Worm (Caenorhabditis elegans) whole organism, L3 larva: ENCODE results near the gene aman-1.

Experiments
- R02D3.7 ChIP-seq: fragments of 150-350 bp; optimal IDR thresholded peaks from 2 replicates; lab custom pipeline; 2014; ENCODE audit warnings: missing biosample characterization, missing genetic modification characterization
- ZK546.5 ChIP-seq: sonication (generic microtip); optimal IDR thresholded peaks from 2 replicates; lab custom pipeline; 2017; ENCODE audit warnings: missing biosample characterization, missing genetic modification characterization
- ceh-28 ChIP-seq: fragments of 150-350 bp; optimal IDR thresholded peaks from 2 replicates; lab custom pipeline; 2014; ENCODE audit warnings: missing biosample characterization, missing genetic modification reagents, missing genetic modification characterization
- ceh-82 ChIP-seq: fragments of 150-350 bp; optimal IDR thresholded peaks from 2 replicates; lab custom pipeline; 2014; ENCODE audit warnings: missing biosample characterization, missing genetic modification characterization
- egl-27 ChIP-seq: sonication (generic microtip); optimal IDR thresholded peaks from 4 replicates; lab custom pipeline; 2017; ENCODE audit warnings: missing biosample characterization, missing genetic modification reagents, missing genetic modification characterization
- egl-5 ChIP-seq: fragments of 150-350 bp; optimal IDR thresholded peaks from 2 replicates; lab custom pipeline; 2017; ENCODE audit warnings: missing biosample characterization, missing genetic modification reagents, missing genetic modification characterization, inconsistent platforms
- elt-3 ChIP-seq, 3 experiments: fragments of 150-350 bp in 1 of 3; sonication (generic microtip) in 2 of 3; optimal IDR thresholded peaks; 2 replicates in 2 of 3; 4 replicates in 1 of 3; lab custom pipeline; 2014 to 2017; ENCODE audit warnings: missing biosample characterization in 3 of 3, missing genetic modification characterization in 3 of 3
- eor-1 ChIP-seq, 2 experiments: fragments of 150-350 bp; optimal IDR thresholded peaks; 2 replicates each; lab custom pipeline; 2014 to 2018; ENCODE audit warnings: missing biosample characterization in 2 of 2, missing genetic modification characterization in 2 of 2
- fkh-10 ChIP-seq: sonication (generic microtip); optimal IDR thresholded peaks from 2 replicates; lab custom pipeline; 2017; ENCODE audit warnings: missing biosample characterization, missing genetic modification reagents, missing genetic modification characterization
- lin-15B ChIP-seq: fragments of 150-350 bp; optimal IDR thresholded peaks from 2 replicates; lab custom pipeline; 2014; ENCODE audit warnings: missing biosample characterization, missing genetic modification characterization
- lin-39 ChIP-seq: fragments of 150-350 bp; optimal IDR thresholded peaks from 2 replicates; lab custom pipeline; 2018; ENCODE audit warnings: missing biosample characterization, missing genetic modification reagents, missing genetic modification characterization
- lsy-12 ChIP-seq: sonication (generic microtip); optimal IDR thresholded peaks from 2 replicates; lab custom pipeline; 2016; ENCODE audit warnings: mild to moderate bottlenecking, missing genetic modification characterization, missing compliant biosample characterization
- mdl-1 ChIP-seq: fragments of 150-350 bp; optimal IDR thresholded peaks from 2 replicates; lab custom pipeline; 2014; ENCODE audit warnings: missing biosample characterization, missing genetic modification characterization
- mml-1 ChIP-seq: fragments of 150-350 bp; sonication (generic microtip); optimal IDR thresholded peaks from 3 replicates; lab custom pipeline; 2014; ENCODE audit warnings: missing biosample characterization, missing genetic modification characterization
- nfya-1 ChIP-seq: sonication (generic microtip); optimal IDR thresholded peaks from 2 replicates; lab custom pipeline; 2017; ENCODE audit warnings: missing genetic modification characterization, mild to moderate bottlenecking, missing compliant biosample characterization, antibody characterized with exemption, moderate library complexity; ENCODE audit not compliant: insufficient read depth
- nhr-12 ChIP-seq: fragments of 150-350 bp; optimal IDR thresholded peaks from 2 replicates; lab custom pipeline; 2014; ENCODE audit warnings: missing biosample characterization, missing genetic modification characterization
- nhr-23 ChIP-seq: fragments of 150-350 bp; optimal IDR thresholded peaks from 2 replicates; lab custom pipeline; 2014; ENCODE audit warnings: missing biosample characterization, missing genetic modification reagents, missing genetic modification characterization
- nhr-237 ChIP-seq: fragments of 150-350 bp; optimal IDR thresholded peaks from 2 replicates; lab custom pipeline; 2014; ENCODE audit warnings: missing biosample characterization, missing genetic modification characterization
- nhr-43 ChIP-seq: sonication (generic microtip); optimal IDR thresholded peaks from 2 replicates; lab custom pipeline; 2016; ENCODE audit warnings: mild to moderate bottlenecking, missing genetic modification characterization, missing compliant biosample characterization; ENCODE audit not compliant: poor library complexity, severe bottlenecking
- nhr-76 ChIP-seq: fragments of 150-350 bp; sonication (generic microtip); optimal IDR thresholded peaks from 5 replicates; lab custom pipeline; 2014; ENCODE audit warnings: missing biosample characterization, missing genetic modification characterization
- nhr-77 ChIP-seq: fragments of 150-350 bp; optimal IDR thresholded peaks from 2 replicates; lab custom pipeline; 2014; ENCODE audit warnings: missing biosample characterization, missing genetic modification characterization
- pha-4 ChIP-seq: fragments of 150-350 bp; optimal IDR thresholded peaks from 2 replicates; lab custom pipeline; 2014; ENCODE audit warnings: missing biosample characterization, missing genetic modification reagents, missing genetic modification characterization
- skn-1 ChIP-seq: fragments of 150-350 bp; optimal IDR thresholded peaks from 2 replicates; lab custom pipeline; 2014; ENCODE audit warnings: missing biosample characterization, missing genetic modification characterization
- unc-62 ChIP-seq: fragments of 150-350 bp; sonication (generic microtip); optimal IDR thresholded peaks from 4 replicates; lab custom pipeline; 2014; ENCODE audit warnings: missing biosample characterization, missing genetic modification reagents, missing genetic modification characterization
- ztf-11 ChIP-seq: fragments of 150-350 bp; optimal IDR thresholded peaks from 2 replicates; lab custom pipeline; 2014; ENCODE audit warnings: missing biosample characterization, missing genetic modification characterization
- ztf-4 ChIP-seq: fragments of 150-350 bp; optimal IDR thresholded peaks from 2 replicates; lab custom pipeline; 2014; ENCODE audit warnings: missing biosample characterization, missing genetic modification characterization

The aman-1 gene

ce11 chrX:4782197-4782596 is 49.3 kb downstream of the aman-1 start, which contains the start of gene hum-10:
Gene hum-10, minus strand, starts transcription at chrX:4782297.
- no peak for TF ChIP-seq elt-3 (tag; optimal IDR thresholded peaks at IDR 0.05; lab: Kevin White, UChicago)
- no peak for TF ChIP-seq skn-1 (tag; lab: Kevin White, UChicago)
- TF ChIP-seq pha-4 (tag; lab: Kevin White, UChicago): no peak
- TF ChIP-seq ceh-28: no peak
- no peak for TF ChIP-seq ztf-4 (tag; lab: Kevin White, UChicago)
- no peak for TF ChIP-seq mml-1 (tag; lab: Kevin White, UChicago)
- TF ChIP-seq eor-1 (tag; optimal IDR thresholded peaks at IDR 0.05; lab: Kevin White, UChicago): no peak
- TF ChIP-seq nhr-237 (tag; lab: Kevin White, UChicago): no peak
- TF ChIP-seq nhr-43: no peak
- TF ChIP-seq ceh-82 (tag; lab: Kevin White, UChicago): no peak
- no peak for TF ChIP-seq mdl-1 (tag; lab: Kevin White, UChicago)
- no peak for TF ChIP-seq nhr-23 (tag; lab: Kevin White, UChicago)

DNA sequence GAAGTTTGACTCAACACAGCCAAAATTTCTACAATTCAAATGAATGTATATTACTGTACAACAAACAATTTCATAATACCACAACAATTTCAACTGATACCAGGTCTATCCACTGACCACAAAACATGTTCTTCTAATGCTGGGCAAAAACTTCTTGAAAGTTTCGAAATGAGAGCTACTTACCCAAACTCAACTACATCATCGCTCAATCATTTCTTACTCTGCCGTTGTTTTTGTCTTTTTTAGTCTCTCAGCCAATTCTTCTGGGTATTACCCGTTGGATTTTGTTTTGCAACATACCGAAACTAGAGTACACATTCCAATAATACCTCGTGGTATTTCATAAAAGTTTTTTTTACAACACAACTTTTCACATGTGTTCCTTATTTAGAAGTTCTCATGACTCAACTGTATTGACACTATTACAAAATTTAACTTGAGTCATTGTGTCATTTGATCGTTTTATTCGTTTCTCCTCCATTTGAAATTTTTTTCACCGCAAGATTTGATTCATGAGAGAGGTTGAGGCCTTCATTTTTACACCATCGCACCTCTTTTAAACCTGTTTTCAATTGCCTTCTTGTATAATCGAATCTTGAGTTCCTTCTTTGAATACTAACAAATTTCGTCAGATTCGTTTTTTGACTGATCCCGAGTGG is 50.4 kb downstream of the aman-1 start, which contains the start of gene F43C9.2:
Gene F43C9.2, plus strand, starts transcription at position 497 of the 659 bp plus-strand sequence.
- no peak for TF ChIP-seq nhr-12
- no peak for TF ChIP-seq lin-15B (tag; lab: Kevin White, UChicago)
- no peak for TF ChIP-seq lsy-12 (tag; lab: Kevin White, UChicago)
- no peak for TF ChIP-seq unc-62
- no peak for TF ChIP-seq nhr-76 (tag; lab: Kevin White, UChicago)
- TF ChIP-seq ZK546.5 (tag; lab: Kevin White, UChicago): no peak
- TF ChIP-seq nhr-77 (tag; lab: Kevin White, UChicago): no peak
- TF ChIP-seq R02D3.7 (tag; lab: Kevin White, UChicago): no peak
- no peak for TF ChIP-seq fkh-10 (GFP tag; lab: Kevin White, UChicago)
- TF ChIP-seq ztf-11 (tag; lab: Kevin White, UChicago): no peak
- no peak for TF ChIP-seq nhr-237 (tag; lab: Kevin White, UChicago)
- TF ChIP-seq egl-27: no peak

DNA sequence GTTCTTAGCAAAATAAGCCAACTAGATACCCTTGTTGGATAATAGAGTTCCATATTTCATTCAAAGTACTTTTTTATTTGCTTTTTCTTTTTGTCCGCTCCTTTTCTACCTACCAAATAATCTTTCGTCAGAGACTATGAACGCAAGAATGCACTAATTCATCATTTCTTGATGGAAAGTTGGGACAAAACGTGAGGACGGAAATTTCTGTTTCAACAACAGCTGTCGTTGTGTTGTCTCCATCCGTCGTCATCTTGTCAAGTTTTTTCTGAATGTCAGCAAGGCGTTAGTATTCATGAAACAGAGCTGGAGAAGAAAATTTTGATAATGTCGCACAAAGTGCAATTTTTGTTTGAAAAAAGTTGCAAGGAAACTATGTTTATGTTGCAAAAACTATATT is 51.9 kb downstream of the aman-1 start:
- TF ChIP-seq nfya-1 (tag; lab: Kevin White, UChicago): peak; percentile 0
- TF ChIP-seq lin-39 (tag; lab: Kevin White, UChicago): peak; percentile 33
- no peak for TF ChIP-seq lsy-12 (tag; lab: Kevin White, UChicago)

DNA sequence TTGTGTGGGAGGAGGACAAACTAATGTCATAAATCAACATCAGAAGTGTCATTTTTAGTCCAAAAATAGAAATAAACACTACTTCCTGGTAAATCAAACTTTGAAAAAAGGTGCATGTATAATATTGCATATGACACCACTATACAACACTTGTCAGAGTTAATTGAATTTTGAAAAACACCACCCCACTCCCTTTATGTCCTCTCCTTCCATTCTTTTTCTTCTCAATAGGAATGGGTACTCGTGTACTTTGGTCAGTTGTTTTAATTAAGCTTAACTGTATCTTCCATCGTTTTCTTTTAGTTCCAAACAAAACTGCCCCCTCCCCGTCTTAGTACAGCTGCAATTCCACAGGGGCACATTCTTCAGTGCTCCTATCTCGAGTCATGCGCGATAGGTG is 54.6 kb downstream of the aman-1 start:
- TF ChIP-seq egl-5: no peak
